Fruit fly (Drosophila melanogaster) whole organism, embryonic: Measurements from ENCODE around the gene CG3091.

Experiments used
- ATbp ChIP-seq: fragments of 200-800 bp; sonication (Bioruptor generic); optimal IDR thresholded peaks from 2 replicates; lab custom pipeline; 2017; ENCODE audit warnings: missing biosample characterization, mild to moderate bottlenecking, missing genetic modification characterization, missing genetic modification reagents
- Ada2b ChIP-seq: fragments of 200-800 bp; sonication (Bioruptor generic); IDR thresholded peaks from 2 replicates; pipeline ENCODE4 v1.3.6; 2022; ENCODE audit warnings: missing biosample characterization, missing genetic modification characterization
- Atf-2 ChIP-seq: fragments of 200-800 bp; sonication (Bioruptor generic); optimal IDR thresholded peaks from 2 replicates; lab custom pipeline; 2016; ENCODE audit warnings: missing biosample characterization, missing genetic modification characterization
- Atf3 ChIP-seq: fragments of 200-800 bp; sonication (Bioruptor generic); optimal IDR thresholded peaks from 3 replicates; lab custom pipeline; 2016; ENCODE audit warnings: missing biosample characterization, missing genetic modification characterization
- Bgb ChIP-seq: fragments of 200-800 bp; sonication (Bioruptor generic); IDR thresholded peaks from 2 replicates; pipeline ENCODE4 v1.3.6; 2022; ENCODE audit warnings: missing biosample characterization, missing genetic modification characterization; ENCODE audit not compliant: partially characterized antibody
- CG10366 ChIP-seq: fragments of 200-800 bp; sonication (Bioruptor generic); IDR thresholded peaks from 2 replicates; pipeline ENCODE4 v1.3.6; 2022; ENCODE audit warnings: missing biosample characterization, missing genetic modification characterization
- CG10654 ChIP-seq: fragments of 200-800 bp; sonication (Bioruptor generic); optimal IDR thresholded peaks from 2 replicates; lab custom pipeline; 2016; ENCODE audit warnings: missing biosample characterization, missing genetic modification characterization
- CG11093 ChIP-seq: fragments of 200-800 bp; sonication (Bioruptor generic); IDR thresholded peaks from 3 replicates; pipeline ENCODE4 v1.3.6; 2022; ENCODE audit warnings: missing biosample characterization, missing genetic modification characterization
- CG13775 ChIP-seq: fragments of 200-800 bp; sonication (Bioruptor generic); optimal IDR thresholded peaks from 3 replicates; lab custom pipeline; 2017; ENCODE audit warnings: missing biosample characterization, mild to moderate bottlenecking, missing genetic modification characterization
- CG14667 ChIP-seq: fragments of 200-800 bp; sonication (Bioruptor generic); IDR thresholded peaks from 2 replicates; pipeline ENCODE4 v1.3.6; 2022; ENCODE audit warnings: missing biosample characterization, missing genetic modification characterization
- CG14965 ChIP-seq: fragments of 200-800 bp; sonication (Bioruptor generic); optimal IDR thresholded peaks from 2 replicates; lab custom pipeline; 2016; ENCODE audit warnings: missing biosample characterization, missing genetic modification characterization, borderline replicate concordance
- CG16815 ChIP-seq: fragments of 200-800 bp; sonication (Bioruptor generic); optimal IDR thresholded peaks from 3 replicates; lab custom pipeline; 2017; ENCODE audit warnings: missing biosample characterization, mild to moderate bottlenecking, missing genetic modification characterization
- CG17359 ChIP-seq: fragments of 200-800 bp; sonication (Bioruptor generic); optimal IDR thresholded peaks from 3 replicates; lab custom pipeline; 2018; ENCODE audit warnings: missing biosample characterization, mild to moderate bottlenecking, missing genetic modification characterization, moderate library complexity
- CG1832 ChIP-seq: fragments of 200-800 bp; sonication (Bioruptor generic); optimal IDR thresholded peaks from 2 replicates; lab custom pipeline; 2017; ENCODE audit warnings: missing biosample characterization, mild to moderate bottlenecking, missing genetic modification characterization, inconsistent platforms
- CG2199 ChIP-seq: fragments of 200-800 bp; sonication (Bioruptor generic); IDR thresholded peaks from 3 replicates; pipeline ENCODE4 v1.3.6; 2022; ENCODE audit warnings: missing biosample characterization, missing genetic modification characterization
- CG2889 ChIP-seq: fragments of 200-800 bp; sonication (Bioruptor generic); IDR thresholded peaks from 3 replicates; pipeline ENCODE4 v1.3.6; 2022; ENCODE audit warnings: missing biosample characterization, missing genetic modification characterization
- CG3847 ChIP-seq: fragments of 200-800 bp; sonication (Bioruptor generic); IDR thresholded peaks from 2 replicates; pipeline ENCODE4 v1.3.6; 2022; ENCODE audit warnings: missing biosample characterization, missing genetic modification characterization
- CG6654 ChIP-seq: fragments of 200-800 bp; sonication (Bioruptor generic); optimal IDR thresholded peaks from 2 replicates; lab custom pipeline; 2017; ENCODE audit warnings: missing biosample characterization, mild to moderate bottlenecking, missing genetic modification characterization
- CG6854 ChIP-seq: fragments of 200-800 bp; sonication (Bioruptor generic); optimal IDR thresholded peaks from 3 replicates; lab custom pipeline; 2017; ENCODE audit warnings: missing biosample characterization, mild to moderate bottlenecking, missing genetic modification characterization
- CG7928 ChIP-seq: fragments of 200-800 bp; sonication (Bioruptor generic); optimal IDR thresholded peaks from 2 replicates; lab custom pipeline; 2017; ENCODE audit warnings: missing biosample characterization, mild to moderate bottlenecking, missing genetic modification characterization
- CG8765 ChIP-seq: fragments of 200-800 bp; sonication (Bioruptor generic); IDR thresholded peaks from 2 replicates; pipeline ENCODE4 v1.3.6; 2022; ENCODE audit warnings: missing biosample characterization, missing genetic modification characterization
- CG8944 ChIP-seq: fragments of 200-800 bp; sonication (Bioruptor generic); optimal IDR thresholded peaks from 3 replicates; lab custom pipeline; 2016; ENCODE audit warnings: missing biosample characterization, missing genetic modification characterization
- CrebB ChIP-seq: fragments of 200-800 bp; sonication (Bioruptor generic); optimal IDR thresholded peaks from 3 replicates; lab custom pipeline; 2018; ENCODE audit warnings: missing biosample characterization, mild to moderate bottlenecking, missing genetic modification characterization
- Dfd ChIP-seq, 2 experiments: fragments of >200 bp; optimal IDR thresholded peaks; 2 replicates each; lab custom pipeline; 2017; ENCODE audit warnings: missing biosample characterization in 2 of 2, missing genetic modification characterization in 2 of 2
- Drgx ChIP-seq: fragments of 200-800 bp; sonication (Bioruptor generic); IDR thresholded peaks from 2 replicates; pipeline ENCODE4 v1.3.6; 2022; ENCODE audit warnings: missing biosample characterization, missing genetic modification characterization
- ERR ChIP-seq: fragments of 200-800 bp; sonication (Bioruptor generic); optimal IDR thresholded peaks from 2 replicates; lab custom pipeline; 2016; ENCODE audit warnings: missing biosample characterization, missing genetic modification characterization
- Fer1 ChIP-seq: fragments of 200-800 bp; sonication (Bioruptor generic); optimal IDR thresholded peaks from 2 replicates; lab custom pipeline; 2017; ENCODE audit warnings: missing biosample characterization, mild to moderate bottlenecking, missing genetic modification characterization
- Hmx ChIP-seq: fragments of 200-800 bp; sonication (Bioruptor generic); optimal IDR thresholded peaks from 2 replicates; lab custom pipeline; 2016; ENCODE audit warnings: missing biosample characterization, missing genetic modification characterization
- Hr39 ChIP-seq: fragments of >200 bp; optimal IDR thresholded peaks from 2 replicates; lab custom pipeline; 2017
- Side ChIP-seq: fragments of 200-800 bp; sonication (Bioruptor generic); optimal IDR thresholded peaks from 2 replicates; lab custom pipeline; 2016; ENCODE audit warnings: missing biosample characterization, missing genetic modification characterization
- abd-A ChIP-seq: fragments of 200-800 bp; sonication (Bioruptor generic); optimal IDR thresholded peaks from 3 replicates; lab custom pipeline; 2019; ENCODE audit warnings: missing biosample characterization, mild to moderate bottlenecking, missing genetic modification characterization, moderate library complexity
- ato ChIP-seq: fragments of 200-800 bp; sonication (Bioruptor generic); IDR thresholded peaks from 2 replicates; pipeline ENCODE4 v1.3.6; 2022; ENCODE audit warnings: missing biosample characterization, missing genetic modification characterization; ENCODE audit not compliant: partially characterized antibody
- bab2 ChIP-seq: fragments of 200-800 bp; sonication (Bioruptor generic); optimal IDR thresholded peaks from 2 replicates; lab custom pipeline; 2016; ENCODE audit warnings: missing biosample characterization, missing genetic modification characterization
- bcd ChIP-seq: fragments of 200-800 bp; sonication (Bioruptor generic); optimal IDR thresholded peaks from 2 replicates; lab custom pipeline; 2017; ENCODE audit warnings: missing biosample characterization, mild to moderate bottlenecking, missing genetic modification characterization
- cato ChIP-seq: fragments of 200-800 bp; sonication (Bioruptor generic); optimal IDR thresholded peaks from 2 replicates; lab custom pipeline; 2016; ENCODE audit warnings: missing biosample characterization, missing genetic modification characterization, borderline replicate concordance
- chinmo ChIP-seq: fragments of 200-800 bp; sonication (Bioruptor generic); IDR thresholded peaks from 4 replicates; pipeline ENCODE4 v1.3.6; 2022; ENCODE audit warnings: missing biosample characterization, missing genetic modification characterization; ENCODE audit not compliant: partially characterized antibody
- dpn ChIP-seq, 2 experiments: fragments of 200-800 bp; sonication (Bioruptor generic); optimal IDR thresholded peaks; 3 replicates each; lab custom pipeline; 2016; ENCODE audit warnings: missing biosample characterization in 2 of 2, missing genetic modification characterization in 2 of 2
- eve ChIP-seq, 2 experiments: fragments of >200 bp; optimal IDR thresholded peaks; 2 replicates each; lab custom pipeline; 2017; ENCODE audit warnings: missing biosample characterization in 2 of 2, missing genetic modification characterization in 2 of 2
- hb ChIP-seq: fragments of 200-800 bp; sonication (Bioruptor generic); IDR thresholded peaks from 3 replicates; pipeline ENCODE4 v1.3.6; 2022; ENCODE audit warnings: missing biosample characterization, missing genetic modification characterization; ENCODE audit not compliant: partially characterized antibody
- hth ChIP-seq: fragments of >200 bp; optimal IDR thresholded peaks from 2 replicates; lab custom pipeline; 2017; ENCODE audit warnings: inconsistent platforms
- knrl ChIP-seq: fragments of 200-800 bp; sonication (Bioruptor generic); IDR thresholded peaks from 3 replicates; pipeline ENCODE4 v1.3.6; 2022; ENCODE audit warnings: missing biosample characterization, missing genetic modification characterization; ENCODE audit not compliant: partially characterized antibody
- nerfin-1 ChIP-seq: fragments of 200-800 bp; sonication (Bioruptor generic); optimal IDR thresholded peaks from 3 replicates; lab custom pipeline; 2019; ENCODE audit warnings: missing biosample characterization, mild to moderate bottlenecking, missing genetic modification characterization, moderate library complexity
- pfk ChIP-seq: fragments of 200-800 bp; sonication (Bioruptor generic); optimal IDR thresholded peaks from 2 replicates; lab custom pipeline; 2018; ENCODE audit warnings: missing biosample characterization, mild to moderate bottlenecking, missing genetic modification characterization, moderate library complexity
- sens ChIP-seq: fragments of 200-800 bp; sonication (Bioruptor generic); peaks from one replicate; lab custom pipeline; 2016; ENCODE audit warnings: missing biosample characterization, missing genetic modification characterization
- seq ChIP-seq: fragments of 200-800 bp; sonication (Bioruptor generic); IDR thresholded peaks from 2 replicates; pipeline ENCODE4 v1.3.6; 2022; ENCODE audit warnings: missing biosample characterization, missing genetic modification characterization
- slp2 ChIP-seq: fragments of 200-800 bp; sonication (Bioruptor generic); optimal IDR thresholded peaks from 2 replicates; lab custom pipeline; 2016; ENCODE audit warnings: missing biosample characterization, missing genetic modification characterization
- sug ChIP-seq: fragments of 200-800 bp; optimal IDR thresholded peaks from 2 replicates; lab custom pipeline; 2019; ENCODE audit warnings: missing biosample characterization, mild to moderate bottlenecking, missing genetic modification characterization, moderate library complexity
- trem ChIP-seq: fragments of 200-800 bp; optimal IDR thresholded peaks from 3 replicates; lab custom pipeline; 2019; ENCODE audit warnings: missing biosample characterization, mild to moderate bottlenecking, missing genetic modification characterization, moderate library complexity
- trh ChIP-seq: fragments of 200-800 bp; sonication (Bioruptor generic); optimal IDR thresholded peaks from 2 replicates; lab custom pipeline; 2016; ENCODE audit warnings: missing biosample characterization, missing genetic modification characterization
- wek ChIP-seq: fragments of 200-800 bp; sonication (Bioruptor generic); optimal IDR thresholded peaks from 3 replicates; lab custom pipeline; 2018; ENCODE audit warnings: missing biosample characterization, mild to moderate bottlenecking, missing genetic modification characterization, moderate library complexity

Gene CG3091

DNA sequence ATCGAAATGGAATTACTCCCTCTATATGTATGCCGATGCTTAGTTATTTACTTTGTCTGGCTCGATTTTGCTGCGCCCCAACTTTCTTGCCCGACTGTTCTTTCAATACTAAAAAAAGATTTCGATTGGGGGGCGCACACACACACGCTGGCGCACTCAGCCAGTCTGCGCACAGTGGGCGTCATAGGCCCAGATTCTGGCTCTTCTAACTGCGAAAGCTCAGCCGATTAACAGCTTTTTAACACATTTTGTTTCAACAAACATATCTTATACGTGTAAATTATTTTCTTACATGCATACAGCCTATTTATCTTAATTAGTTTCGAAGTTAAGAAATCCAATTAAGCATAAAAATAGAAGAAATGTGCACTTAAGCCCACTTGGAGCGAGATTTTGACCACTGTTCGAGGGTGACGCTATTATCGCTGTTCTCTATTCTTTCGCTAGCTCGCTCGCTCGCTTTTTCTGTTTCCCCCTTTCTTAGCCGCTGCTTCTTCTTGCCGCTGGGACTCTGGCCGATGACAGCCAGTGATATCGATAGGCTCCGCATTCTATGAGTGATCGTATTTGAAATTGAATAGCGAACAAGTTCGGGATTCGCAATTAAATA lies 31.7 kb downstream of the CG3091 start, which contains the start of gene Vinc (continued):
- TF ChIP-seq sug (tag; lab: Kevin White, UChicago) (peak; percentile 98), Atf-2 (GFP tag; lab: Kevin White, UChicago) (peak; percentile 67), sens (GFP tag; lab: Kevin White, UChicago) (peak; percentile 98), CG16815 (peak; percentile 65), Side (peak; percentile 88), trh (GFP tag; lab: Kevin White, UChicago) (peak; percentile 24), cato (peak; percentile 24), hth (no peak), CG6854 (GFP tag; lab: Kevin White, UChicago) (peak; percentile 92), CG7928 (GFP tag; lab: Kevin White, UChicago) (peak; percentile 63), CG8944 (GFP tag; lab: Kevin White, UChicago) (peak; percentile 57), slp2 (peak; percentile 85), CG2199 (GFP tag; lab: Robert Waterston, UW) (0 out of 3 replicates have a peak, but pooled peaks have one; percentile 52), Atf3 (GFP tag; lab: Kevin White, UChicago) (peak; percentile 68), eve (GFP tag; optimal IDR thresholded peaks at IDR 0.05; lab: Kevin White, UChicago) (no peak), CrebB (tag; lab: Kevin White, UChicago) (peak; percentile 75), Bgb (GFP tag; lab: Robert Waterston, UW) (peak; percentile 43), CG8765 (peak; percentile 50; the same call in 1 of the 2 replicates), abd-A (tag; lab: Kevin White, UChicago) (no peak), Hr39 (lab: Kevin White, UChicago) (no peak), CG14667 (peak; percentile 74), chinmo (GFP tag; lab: Robert Waterston, UW) (no peak), CG17359 (tag; lab: Kevin White, UChicago) (peak; percentile 90), Fer1 (GFP tag; lab: Kevin White, UChicago) (peak; percentile 97), CG13775 (GFP tag; lab: Kevin White, UChicago) (peak; percentile 77), Ada2b (GFP tag; lab: Robert Waterston, UW) (peak; percentile 77), pfk (GFP tag; lab: Kevin White, UChicago) (no peak), Drgx (peak; percentile 93), CG14965 (GFP tag; lab: Kevin White, UChicago) (peak; percentile 51), ATbp (GFP tag; lab: Kevin White, UChicago) (peak; percentile 52), CG3847 (peak; percentile 83), bcd (GFP tag; lab: Kevin White, UChicago) (peak; percentile 92), CG1832 (GFP tag; lab: Kevin White, UChicago) (no peak), trem (tag; lab: Kevin White, UChicago) (peak; percentile 81), knrl (GFP tag; lab: Robert Waterston, UW) (peak; percentile 43; the same call in 1 of the 3 replicates), CG2889 (GFP tag; lab: Robert Waterston, UW) (peak; percentile 59; the same call in 2 of the 3 replicates), CG10654 (peak; percentile 85), wek (no peak), dpn (GFP tag; optimal IDR thresholded peaks at IDR 0.05; lab: Kevin White, UChicago) (peak; percentile 79 to 89), CG6654 (GFP tag; lab: Kevin White, UChicago) (peak; percentile 79), hb (GFP tag; lab: Robert Waterston, UW) (no peak), ERR (peak; percentile 78), CG11093 (peak; percentile 80), Dfd (GFP tag; optimal IDR thresholded peaks at IDR 0.05; lab: Kevin White, UChicago) (no peak), nerfin-1 (tag; lab: Kevin White, UChicago) (peak; percentile 86), Hmx (GFP tag; lab: Kevin White, UChicago) (peak; percentile 76), bab2 (GFP tag; lab: Kevin White, UChicago) (peak; percentile 47), seq (GFP tag; lab: Robert Waterston, UW) (peak; percentile 66; the same call in 1 of the 2 replicates), CG10366 (GFP tag; lab: Robert Waterston, UW) (peak; percentile 54), ato (GFP tag; lab: Robert Waterston, UW) (peak; percentile 35; the same call in 1 of the 2 replicates)
